Fruit fly (Drosophila melanogaster): ENCODE results near the gene Ddr.

DNA sequence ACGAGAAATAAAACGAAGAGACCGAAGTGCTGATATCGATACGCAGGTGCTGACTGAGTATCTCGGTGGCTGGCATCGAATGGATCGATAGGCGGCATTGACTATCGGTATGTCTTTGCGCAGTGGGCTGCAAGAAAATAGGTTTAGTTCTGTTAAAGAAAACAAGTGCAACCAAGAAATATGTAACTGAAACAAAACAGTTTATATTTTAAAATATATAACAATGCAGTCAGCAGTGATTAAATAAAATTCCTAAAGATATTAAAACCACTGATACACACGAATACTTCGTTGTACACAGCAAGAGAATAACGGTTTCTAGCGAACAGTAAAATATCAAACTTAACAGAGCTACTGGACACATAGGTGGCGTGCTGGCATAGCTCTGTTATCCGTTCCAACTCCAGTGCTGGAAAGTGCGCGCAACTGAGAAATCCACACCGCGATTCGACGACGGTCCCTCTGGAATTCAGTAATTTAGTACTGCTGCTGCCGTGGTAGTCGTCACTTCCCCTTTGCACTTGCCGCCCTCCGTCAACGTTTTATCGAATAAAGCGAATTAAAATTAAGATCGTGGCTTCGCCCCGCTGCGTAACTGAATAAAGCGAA lies 85.5 kb downstream of the Ddr start, which contains the start of the genes Pez and Cpr:
- TF ChIP-seq CG10348 (GFP tag; IDR thresholded peaks at IDR 0.05) (no peak), rn (GFP tag; IDR thresholded peaks at IDR 0.05) (no peak)

All from whole organism, pupa.